Worm (Caenorhabditis elegans): ENCODE measurements around the gene D1086.3.
A peak's percentile ranks its signal among the peaks of the same experiment; 100 is the strongest.

Gene D1086.3

ce11 chrV:14140733-14141132 is 48.1 kb downstream of the D1086.3 start:
- TF ChIP-seq ces-1 (GFP tag; optimal IDR thresholded peaks at IDR 0.05) = peak; percentile 95
- TF ChIP-seq blmp-1 (tag; optimal IDR thresholded peaks at IDR 0.05) = no peak
- TF ChIP-seq efl-1 (optimal IDR thresholded peaks at IDR 0.05) = no peak
- peak in 1 of 2 experiments; percentile 70 for TF ChIP-seq efl-1 (GFP tag; optimal IDR thresholded peaks at IDR 0.05 in 1 of 2)
- TF ChIP-seq tlp-1 (tag; optimal IDR thresholded peaks at IDR 0.05) = no peak
- peak; percentile 89 for TF ChIP-seq fkh-10 (GFP tag; optimal IDR thresholded peaks at IDR 0.05)
- TF ChIP-seq zip-4 (GFP tag; optimal IDR thresholded peaks at IDR 0.05) = no peak
- TF ChIP-seq nhr-47 (tag; optimal IDR thresholded peaks at IDR 0.05) = peak; percentile 10
- TF ChIP-seq lin-14 (GFP tag; optimal IDR thresholded peaks at IDR 0.05) = peak; percentile 68

ce11 chrV:14141846-14142245 is 49.3 kb downstream of the D1086.3 start:
- TF ChIP-seq snu-23 (GFP tag; optimal IDR thresholded peaks at IDR 0.05) = no peak
- no peak for TF ChIP-seq dpl-1 (GFP tag; optimal IDR thresholded peaks at IDR 0.05)
- no peak for TF ChIP-seq tlp-1 (tag; optimal IDR thresholded peaks at IDR 0.05)
- no peak for TF ChIP-seq fkh-8 (tag; optimal IDR thresholded peaks at IDR 0.05)
- TF ChIP-seq ceh-63 (GFP tag; optimal IDR thresholded peaks at IDR 0.05) = no peak
- TF ChIP-seq lin-14 (GFP tag; optimal IDR thresholded peaks at IDR 0.05) = no peak
- no peak for TF ChIP-seq unc-130 (tag; optimal IDR thresholded peaks at IDR 0.05)
- no peak for TF ChIP-seq mep-1 (tag; optimal IDR thresholded peaks at IDR 0.05)
- TF ChIP-seq Y116A8C.19 (tag; optimal IDR thresholded peaks at IDR 0.05; ENCODE audit: borderline replicate concordance) = no peak
- no peak for TF ChIP-seq pax-3 (tag; optimal IDR thresholded peaks at IDR 0.05)
- no peak for TF ChIP-seq nhr-20 (tag; optimal IDR thresholded peaks at IDR 0.05)
- no peak for TF ChIP-seq hlh-17 (GFP tag; optimal IDR thresholded peaks at IDR 0.05; ENCODE audit: borderline replicate concordance)
- TF ChIP-seq C34B4.2 (tag; optimal IDR thresholded peaks at IDR 0.05) = no peak
- no peak for TF ChIP-seq egl-27 (tag; optimal IDR thresholded peaks at IDR 0.05)
- no peak for TF ChIP-seq sptf-1 (tag; optimal IDR thresholded peaks at IDR 0.05)
